Worm (Caenorhabditis elegans): ENCODE data around the gene K05F6.10.
"Not testable (repeated sequence)": the region's sequence is repeated elsewhere in the genome, so short reads cannot be mapped to it uniquely, and the experiment has no call there.

The K05F6.10 gene

ce11 chrII:1597101-1598088 is 21.5 kb upstream of the K05F6.10 start, which contains the start of gene bath-46:
Gene bath-46 (plus strand): TSS chrII:1597906.
- no peak for TF ChIP-seq unc-62 (GFP tag; optimal IDR thresholded peaks at IDR 0.05)

DNA sequence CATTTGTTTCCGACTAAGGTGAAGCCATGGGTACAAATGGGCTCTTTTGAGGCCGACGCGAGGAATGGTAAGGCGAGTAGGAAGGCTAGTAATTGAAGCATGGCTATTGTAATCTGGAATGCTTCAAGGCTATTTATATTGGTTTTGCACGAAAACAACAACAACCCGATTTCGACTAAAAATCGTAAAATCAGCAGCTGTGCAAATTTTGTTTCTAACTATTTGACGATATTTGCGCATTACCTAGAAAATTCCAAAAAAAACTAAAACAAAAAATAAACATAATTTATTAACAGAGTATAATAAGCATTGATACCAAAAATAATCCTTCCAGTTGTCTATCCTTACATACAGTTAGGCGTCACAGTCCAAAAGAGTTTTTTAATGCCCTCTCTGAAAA is 19.2 kb upstream of the K05F6.10 start, which contains the start of gene clec-20:
TSS of gene clec-20 (minus strand) at position 101 of the 400 bp plus-strand sequence.
- TF ChIP-seq unc-62 (GFP tag; optimal IDR thresholded peaks at IDR 0.05), result no peak

- no peak for TF ChIP-seq unc-62 (GFP tag; optimal IDR thresholded peaks at IDR 0.05)
These were observed 13.9 kb upstream of the K05F6.10 start, which contains the start of gene T07H3.7 for ce11 chrII:1589845-1590244. Gene T07H3.7 (minus strand): TSS chrII:1589945.

- no peak for TF ChIP-seq unc-62 (GFP tag; optimal IDR thresholded peaks at IDR 0.05)
These were observed 10.4 kb upstream of the K05F6.10 start, which contains the start of gene T07H3.8 for ce11 chrII:1586305-1586704. Gene T07H3.8 (plus strand): TSS chrII:1586605.

DNA sequence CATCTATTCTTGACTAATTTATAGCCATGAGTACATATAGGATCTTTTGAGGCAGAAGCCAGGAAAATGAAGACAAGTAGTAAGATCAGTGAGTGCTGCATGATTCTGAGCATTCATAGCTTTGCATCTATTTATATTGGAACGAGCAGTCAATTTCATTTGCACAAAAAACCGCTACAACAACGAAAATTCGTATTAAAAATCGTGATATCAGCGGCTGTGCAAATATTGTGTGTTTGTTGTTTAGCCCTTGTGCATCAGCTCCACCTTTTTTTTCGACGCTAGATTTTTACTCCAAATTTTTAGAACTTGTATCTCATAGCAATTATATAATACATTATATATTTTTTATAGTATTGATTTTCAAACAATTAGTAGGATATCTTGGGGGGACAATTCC is 8.2 kb upstream of the K05F6.10 start, which contains the start of gene clec-21:
TSS of gene clec-21 (minus strand) at position 101 of the 400 bp plus-strand sequence.
- no peak for TF ChIP-seq unc-62 (GFP tag; optimal IDR thresholded peaks at IDR 0.05)

- no peak for TF ChIP-seq unc-62 (GFP tag; optimal IDR thresholded peaks at IDR 0.05)
These were observed 4.0 kb upstream of the K05F6.10 start, which contains the start of gene math-38 for ce11 chrII:1579886-1580285. Gene math-38 (minus strand): TSS chrII:1579986.

ce11 chrII:1576772-1577171 is 842 bp upstream of the K05F6.10 start:
- no peak for TF ChIP-seq unc-62 (GFP tag; optimal IDR thresholded peaks at IDR 0.05)

- TF ChIP-seq unc-62 (GFP tag; optimal IDR thresholded peaks at IDR 0.05), result no peak
These were observed 4.9 kb downstream of the K05F6.10 start, which contains the start of gene fbxb-46 for ce11 chrII:1571032-1571431. Gene fbxb-46 (minus strand): TSS chrII:1571132.

- no peak for TF ChIP-seq unc-62 (GFP tag; optimal IDR thresholded peaks at IDR 0.05)
These were observed 7.7 kb downstream of the K05F6.10 start, which contains the start of gene fbxb-49 for ce11 chrII:1568214-1568613. Gene fbxb-49 (plus strand): TSS chrII:1568514.

DNA sequence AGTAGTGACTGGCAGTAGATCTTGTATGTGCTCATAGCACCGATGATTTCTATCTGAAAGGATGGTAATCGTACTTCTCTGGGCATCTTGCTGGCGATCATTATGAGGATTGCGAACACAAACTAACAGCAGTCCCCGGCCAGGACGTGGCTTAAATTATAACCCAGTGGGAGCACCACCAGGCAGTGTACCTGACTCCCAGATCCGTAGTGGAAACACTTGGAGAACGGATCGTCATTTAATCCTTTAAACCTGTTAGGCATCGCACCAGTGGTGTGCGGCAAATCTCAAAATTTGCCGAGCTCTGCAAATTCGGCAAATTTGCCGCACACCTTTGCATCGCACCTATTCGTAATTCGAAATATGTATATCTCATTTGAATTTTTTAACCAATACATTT is 8.3 kb downstream of the K05F6.10 start, which contains the start of gene K05F6.8:
TSS of gene K05F6.8 (minus strand) at position 101 of the 400 bp plus-strand sequence.
- no peak for TF ChIP-seq unc-62 (GFP tag; optimal IDR thresholded peaks at IDR 0.05)

- no peak for TF ChIP-seq unc-62 (GFP tag; optimal IDR thresholded peaks at IDR 0.05)
These were observed 14.1 kb downstream of the K05F6.10 start, which contains the start of gene K05F6.14 for ce11 chrII:1561863-1562262. Gene K05F6.14 (plus strand): TSS chrII:1562163.

DNA sequence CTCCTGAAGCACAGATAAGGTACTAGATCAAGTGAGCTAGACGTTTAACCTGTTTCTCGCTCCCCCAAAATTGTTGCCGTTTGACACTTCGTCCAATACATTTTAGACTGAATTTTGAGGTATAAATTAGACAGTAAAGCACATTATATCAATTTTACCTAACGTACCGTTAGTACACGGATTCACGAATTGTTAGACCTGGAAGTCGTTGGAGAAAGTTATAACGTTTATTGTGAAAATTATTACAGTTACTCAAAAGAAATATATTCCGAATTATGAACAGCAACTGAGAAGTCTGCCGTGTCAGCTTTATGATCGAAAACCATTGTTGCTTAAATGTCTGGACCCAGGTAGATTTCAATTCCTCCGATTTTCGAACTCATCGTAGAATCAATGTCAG is 15.1 kb downstream of the K05F6.10 start:
- no peak for TF ChIP-seq unc-62 (GFP tag; optimal IDR thresholded peaks at IDR 0.05)

ce11 chrII:1556217-1556616 is 19.7 kb downstream of the K05F6.10 start, which contains the start of the genes fbxb-54 and fbxb-50:
Gene fbxb-54 (minus strand): TSS chrII:1556317.
Gene fbxb-50 (plus strand): TSS chrII:1556443.
- not testable (repeated sequence) for TF ChIP-seq unc-62 (GFP tag; optimal IDR thresholded peaks at IDR 0.05)

ce11 chrII:1550501-1550900 is 25.4 kb downstream of the K05F6.10 start, which contains the start of the genes fbxb-52 and fbxb-51:
Gene fbxb-52 (minus strand): TSS chrII:1550601.
Gene fbxb-51 (plus strand): TSS chrII:1550712.
- TF ChIP-seq unc-62 (GFP tag; optimal IDR thresholded peaks at IDR 0.05), result no peak

ce11 chrII:1545625-1546024 is 30.3 kb downstream of the K05F6.10 start, which contains the start of gene K05F6.12:
Gene K05F6.12 (plus strand): TSS chrII:1545925.
- TF ChIP-seq unc-62 (GFP tag; optimal IDR thresholded peaks at IDR 0.05), result no peak

ce11 chrII:1543182-1543581 is 32.7 kb downstream of the K05F6.10 start, which contains the start of gene K05F6.4:
Gene K05F6.4 (plus strand): TSS chrII:1543482.
- not testable (repeated sequence) for TF ChIP-seq unc-62 (GFP tag; optimal IDR thresholded peaks at IDR 0.05)
